Fruit fly (Drosophila melanogaster) whole organism, adult: ENCODE results near the gene CG15864.

ENCODE experiments used
- CG11617 ChIP-seq: fragments of 200-800 bp; sonication (Bioruptor generic); optimal IDR thresholded peaks from 2 replicates; lab custom pipeline; 2017; ENCODE audit warnings: mild to moderate bottlenecking, missing biosample characterization, missing genetic modification reagents, missing genetic modification characterization
- CG12768 ChIP-seq: fragments of 200-800 bp; sonication (Bioruptor generic); optimal IDR thresholded peaks from 2 replicates; lab custom pipeline; 2017; ENCODE audit warnings: missing biosample characterization, missing genetic modification characterization, mild to moderate bottlenecking, moderate library complexity, missing genetic modification reagents
- CG14711 ChIP-seq: fragments of 200-800 bp; sonication (Bioruptor generic); optimal IDR thresholded peaks from 2 replicates; lab custom pipeline; 2018; ENCODE audit warnings: missing biosample characterization, mild to moderate bottlenecking, missing genetic modification characterization, moderate library complexity
- CG1620 ChIP-seq: fragments of 200-800 bp; sonication (Bioruptor generic); optimal IDR thresholded peaks from 2 replicates; lab custom pipeline; 2016; ENCODE audit warnings: missing biosample characterization, missing genetic modification characterization
- CG33017 ChIP-seq: fragments of 200-800 bp; sonication (Bioruptor generic); optimal IDR thresholded peaks from 2 replicates; lab custom pipeline; 2018; ENCODE audit warnings: missing biosample characterization, mild to moderate bottlenecking, missing genetic modification characterization, moderate library complexity
- CG5204 ChIP-seq: fragments of 200-800 bp; sonication (Bioruptor generic); optimal IDR thresholded peaks from 2 replicates; lab custom pipeline; 2016; ENCODE audit warnings: missing biosample characterization, missing genetic modification characterization
- CG7045 ChIP-seq: fragments of 200-800 bp; sonication (Bioruptor generic); optimal IDR thresholded peaks from 2 replicates; lab custom pipeline; 2017; ENCODE audit warnings: missing biosample characterization, mild to moderate bottlenecking, missing genetic modification characterization
- CG7101 ChIP-seq: fragments of 200-800 bp; sonication (Bioruptor generic); optimal IDR thresholded peaks from 2 replicates; lab custom pipeline; 2018; ENCODE audit warnings: missing biosample characterization, mild to moderate bottlenecking, missing genetic modification characterization, moderate library complexity
- Clk ChIP-seq: fragments of 200-800 bp; sonication (Bioruptor generic); optimal IDR thresholded peaks from 2 replicates; lab custom pipeline; 2017; ENCODE audit warnings: missing biosample characterization, missing genetic modification characterization
- Crg-1 ChIP-seq: fragments of 200-800 bp; sonication (Bioruptor generic); optimal IDR thresholded peaks from 2 replicates; lab custom pipeline; 2016; ENCODE audit warnings: missing biosample characterization, missing genetic modification characterization
- Hr96 ChIP-seq: fragments of 200-800 bp; sonication (Bioruptor generic); optimal IDR thresholded peaks from 2 replicates; lab custom pipeline; 2016; ENCODE audit warnings: missing biosample characterization, missing genetic modification characterization
- Mnt ChIP-seq: fragments of 200-800 bp; sonication (Bioruptor generic); optimal IDR thresholded peaks from 2 replicates; lab custom pipeline; 2016; ENCODE audit warnings: missing biosample characterization, mild to moderate bottlenecking, missing genetic modification characterization
- bab1 ChIP-seq: fragments of 200-800 bp; sonication (Bioruptor generic); optimal IDR thresholded peaks from 3 replicates; lab custom pipeline; 2019; ENCODE audit warnings: missing biosample characterization, mild to moderate bottlenecking, missing genetic modification characterization, moderate library complexity
- cic ChIP-seq: fragments of 200-800 bp; sonication (Bioruptor generic); optimal IDR thresholded peaks from 2 replicates; lab custom pipeline; 2017; ENCODE audit warnings: missing biosample characterization, mild to moderate bottlenecking, missing genetic modification characterization, moderate library complexity
- cnc ChIP-seq, 2 experiments: fragments of >200 bp; optimal IDR thresholded peaks; 2 replicates each; lab custom pipeline; 2017
- kay ChIP-seq: fragments of 200-800 bp; sonication (Bioruptor generic); peaks from one replicate; lab custom pipeline; 2016; ENCODE audit warnings: missing biosample characterization, missing genetic modification characterization, borderline replicate concordance
- ovo ChIP-seq: fragments of 200-800 bp; sonication (Bioruptor generic); optimal IDR thresholded peaks from 2 replicates; lab custom pipeline; 2016; ENCODE audit warnings: missing biosample characterization, missing genetic modification characterization
- pad ChIP-seq: fragments of 200-800 bp; sonication (Bioruptor generic); optimal IDR thresholded peaks from 3 replicates; lab custom pipeline; 2017; ENCODE audit warnings: missing biosample characterization, missing genetic modification characterization, mild to moderate bottlenecking, moderate library complexity, missing genetic modification reagents
- tj ChIP-seq: fragments of 200-800 bp; sonication (Bioruptor generic); optimal IDR thresholded peaks from 3 replicates; lab custom pipeline; 2017; ENCODE audit warnings: missing biosample characterization, mild to moderate bottlenecking, missing genetic modification characterization, moderate library complexity
- toe ChIP-seq: fragments of 200-800 bp; sonication (Bioruptor generic); optimal IDR thresholded peaks from 2 replicates; lab custom pipeline; 2016; ENCODE audit warnings: missing biosample characterization, missing genetic modification characterization

The CG15864 gene

DNA sequence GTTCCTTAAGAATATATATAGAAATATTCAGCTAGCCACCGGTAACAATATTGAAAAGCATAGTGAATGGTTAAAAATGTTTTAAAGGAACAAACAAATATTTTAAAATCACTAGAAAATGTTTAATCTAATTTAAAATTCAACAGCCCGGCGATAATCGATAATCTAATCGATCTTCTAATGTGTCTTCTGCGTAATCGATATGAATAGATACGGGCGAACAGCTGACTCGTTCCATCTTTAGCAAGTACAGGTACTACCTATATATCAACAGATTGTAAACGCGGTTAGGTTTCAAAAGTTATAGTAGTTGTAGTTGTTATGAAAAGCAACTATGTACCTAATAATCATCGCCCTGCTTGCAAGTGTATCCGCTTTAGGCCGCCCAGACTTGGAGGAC, 30.5 kb upstream of the CG15864 start, which contains the start of gene CG7800:
Gene CG7800, plus strand, starts transcription at position 231 of the 400 bp plus-strand sequence.
- TF ChIP-seq CG11617 (GFP tag; lab: Kevin White, UChicago) (no peak), CG14711 (tag; lab: Kevin White, UChicago) (no peak), Clk (no peak), cnc (optimal IDR thresholded peaks at IDR 0.05; lab: Kevin White, UChicago) (no peak), pad (GFP tag; lab: Kevin White, UChicago) (no peak), CG33017 (no peak), kay (GFP tag; lab: Kevin White, UChicago) (no peak), ovo (GFP tag; lab: Kevin White, UChicago) (no peak), CG1620 (GFP tag; lab: Kevin White, UChicago) (no peak), Crg-1 (GFP tag; lab: Kevin White, UChicago) (no peak)

DNA sequence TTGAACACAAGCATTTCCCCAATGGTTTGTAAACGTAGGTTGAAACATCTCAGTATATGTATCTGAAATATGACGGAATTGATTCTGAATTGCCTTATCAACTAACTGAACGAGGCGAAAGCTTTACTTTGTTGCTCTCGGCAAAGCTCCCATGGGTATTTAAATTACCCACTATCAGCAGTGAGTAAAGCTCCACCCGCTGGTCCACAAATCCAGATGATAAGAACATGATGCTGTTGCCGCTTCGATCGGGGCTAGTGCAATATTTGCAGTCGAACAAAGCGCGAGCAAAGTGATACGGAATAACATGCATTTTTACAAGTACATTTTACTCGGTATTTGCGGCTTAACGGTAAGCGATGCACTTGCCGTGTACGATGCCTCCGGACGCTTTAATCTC, 28.3 kb upstream of the CG15864 start, which contains the start of gene CG18249:
Gene CG18249, plus strand, starts transcription at position 256 of the 400 bp plus-strand sequence.
- no peak for TF ChIP-seq CG7045
- TF ChIP-seq cic (GFP tag; lab: Kevin White, UChicago): peak; percentile 85
- peak; percentile 4 for TF ChIP-seq pad (GFP tag; lab: Kevin White, UChicago)

DNA sequence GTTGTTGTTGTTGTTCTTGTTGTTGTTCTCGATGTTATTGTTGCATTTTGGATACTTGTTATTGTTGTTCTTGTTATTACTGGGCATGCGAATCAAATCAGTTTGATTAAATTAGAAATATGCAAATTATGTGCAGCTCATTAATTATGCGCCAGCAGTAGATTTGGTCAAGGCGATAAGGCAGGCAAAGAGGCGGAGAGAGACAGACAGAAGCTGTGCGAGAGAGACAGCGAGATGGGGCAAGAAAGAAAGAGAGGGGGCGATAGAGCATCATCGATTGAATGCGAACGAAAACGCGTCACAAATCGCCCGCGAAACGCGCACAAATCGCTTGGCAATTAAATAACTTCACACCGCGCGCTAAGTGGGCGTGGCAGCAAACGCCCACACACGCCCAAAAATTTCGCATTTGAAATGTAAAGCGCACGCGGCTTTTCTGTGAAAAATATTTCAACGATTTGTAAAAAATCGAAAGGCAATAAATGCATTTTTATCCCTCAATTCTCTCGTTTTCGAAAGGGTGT, 25.1 kb upstream of the CG15864 start:
- TF ChIP-seq ovo (GFP tag; lab: Kevin White, UChicago) (no peak), CG1620 (GFP tag; lab: Kevin White, UChicago) (no peak), kay (GFP tag; lab: Kevin White, UChicago) (no peak), Mnt (no peak), CG14711 (tag; lab: Kevin White, UChicago) (no peak), tj (GFP tag; lab: Kevin White, UChicago) (no peak), pad (GFP tag; lab: Kevin White, UChicago) (no peak), Clk (no peak), toe (GFP tag; lab: Kevin White, UChicago) (no peak), CG5204 (GFP tag; lab: Kevin White, UChicago) (no peak), CG11617 (GFP tag; lab: Kevin White, UChicago) (no peak), CG7045 (no peak)

DNA sequence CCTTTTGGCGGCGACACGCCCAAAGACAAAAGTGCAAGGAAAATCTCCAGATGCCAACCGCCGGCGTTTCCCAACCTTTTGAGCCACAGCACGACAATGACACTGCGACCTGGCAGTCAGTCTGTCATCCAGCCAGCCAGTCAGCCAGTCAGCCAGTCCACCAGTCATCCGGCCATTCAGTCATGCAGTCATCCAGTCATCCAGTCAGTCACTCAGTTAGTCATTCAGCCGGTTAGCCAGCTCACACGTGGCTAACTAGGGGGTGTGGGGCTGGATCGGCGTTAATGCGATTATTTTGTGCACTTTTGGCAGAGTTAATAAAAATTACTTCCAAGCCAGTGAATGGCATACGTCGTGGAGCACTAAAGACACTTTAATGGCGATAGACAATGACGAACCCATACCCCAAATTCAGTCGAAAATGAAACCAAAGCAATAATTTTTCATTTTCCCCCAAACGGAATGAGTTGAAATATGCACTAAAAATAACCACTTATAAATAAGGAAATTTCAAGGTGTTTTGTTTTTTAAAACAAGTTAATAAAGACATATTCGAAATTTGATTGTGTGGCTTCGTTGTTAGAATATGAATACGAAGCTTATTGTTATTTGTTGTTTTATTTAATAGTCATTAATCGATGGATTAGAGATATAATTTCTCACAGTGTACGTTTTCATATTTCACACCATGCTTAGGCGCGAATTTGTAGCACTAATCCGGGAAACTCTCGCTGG, 23.3 kb upstream of the CG15864 start:
- TF ChIP-seq CG1620 (GFP tag; lab: Kevin White, UChicago): no peak
- TF ChIP-seq cnc (optimal IDR thresholded peaks at IDR 0.05; lab: Kevin White, UChicago): no peak
- no peak for TF ChIP-seq CG7101 (tag; lab: Kevin White, UChicago)
- no peak for TF ChIP-seq Crg-1 (GFP tag; lab: Kevin White, UChicago)
- no peak for TF ChIP-seq CG33017
- no peak for TF ChIP-seq ovo (GFP tag; lab: Kevin White, UChicago)
- TF ChIP-seq kay (GFP tag; lab: Kevin White, UChicago): no peak
- no peak for TF ChIP-seq CG7045
- TF ChIP-seq toe (GFP tag; lab: Kevin White, UChicago): no peak
- no peak for TF ChIP-seq CG14711 (tag; lab: Kevin White, UChicago)
- no peak for TF ChIP-seq pad (GFP tag; lab: Kevin White, UChicago)
- no peak for TF ChIP-seq Mnt
- TF ChIP-seq cic (GFP tag; lab: Kevin White, UChicago): no peak
- no peak for TF ChIP-seq Clk
- TF ChIP-seq Hr96: no peak
- TF ChIP-seq CG12768 (GFP tag; lab: Kevin White, UChicago): no peak
- TF ChIP-seq CG11617 (GFP tag; lab: Kevin White, UChicago): no peak
- TF ChIP-seq CG5204 (GFP tag; lab: Kevin White, UChicago): no peak
- TF ChIP-seq tj (GFP tag; lab: Kevin White, UChicago): no peak

DNA sequence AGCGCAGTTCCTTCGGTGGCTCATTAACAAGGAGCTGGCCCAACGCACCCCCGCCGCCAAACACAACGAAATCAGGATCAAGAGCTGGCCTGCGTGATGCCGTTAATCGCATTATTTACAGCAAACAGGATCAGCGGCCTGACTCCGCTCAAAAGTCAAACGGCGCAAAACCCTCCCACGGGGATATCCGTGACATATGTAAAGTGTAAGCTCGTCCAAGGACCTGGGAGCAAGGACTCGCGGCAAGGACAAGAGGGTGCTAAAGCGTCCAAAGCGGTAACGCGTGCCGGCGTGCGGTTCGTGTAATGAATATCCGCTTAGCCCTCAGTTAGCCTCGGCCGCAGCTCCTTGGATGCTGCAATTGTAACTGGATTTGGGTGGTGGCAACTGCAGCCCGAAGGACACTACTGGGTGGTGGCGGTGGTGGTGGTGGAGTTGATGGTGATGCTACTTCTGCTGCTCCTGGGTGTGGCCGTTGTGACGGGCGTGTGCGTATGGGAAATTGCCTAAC, 22.7 kb upstream of the CG15864 start:
- TF ChIP-seq CG33017 (no peak), CG5204 (GFP tag; lab: Kevin White, UChicago) (no peak), ovo (GFP tag; lab: Kevin White, UChicago) (no peak), toe (GFP tag; lab: Kevin White, UChicago) (no peak)

DNA sequence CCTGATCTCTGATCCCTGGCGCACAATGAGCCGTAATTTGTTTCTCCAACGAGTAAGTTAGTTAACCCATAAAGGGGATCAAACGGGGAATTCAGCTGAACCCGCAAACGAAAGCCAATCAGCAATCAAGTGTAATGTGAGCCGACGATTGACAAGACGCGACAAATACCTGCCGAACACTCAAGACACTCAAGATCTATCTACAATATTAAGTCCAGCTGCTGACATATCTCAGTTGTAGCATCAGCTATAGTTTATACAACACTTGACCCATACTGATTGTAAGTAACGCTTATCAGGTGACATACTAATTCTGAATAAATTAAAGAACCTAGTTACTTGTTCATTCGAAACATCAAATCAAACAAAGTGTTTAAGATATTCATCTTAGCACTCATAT, 20.9 kb upstream of the CG15864 start:
- TF ChIP-seq CG11617 (GFP tag; lab: Kevin White, UChicago): no peak
- no peak for TF ChIP-seq tj (GFP tag; lab: Kevin White, UChicago)
- no peak for TF ChIP-seq CG12768 (GFP tag; lab: Kevin White, UChicago)
- TF ChIP-seq CG5204 (GFP tag; lab: Kevin White, UChicago): no peak
- TF ChIP-seq kay (GFP tag; lab: Kevin White, UChicago): no peak
- no peak for TF ChIP-seq toe (GFP tag; lab: Kevin White, UChicago)
- no peak for TF ChIP-seq Hr96
- no peak for TF ChIP-seq CG7101 (tag; lab: Kevin White, UChicago)
- TF ChIP-seq CG14711 (tag; lab: Kevin White, UChicago): no peak

DNA sequence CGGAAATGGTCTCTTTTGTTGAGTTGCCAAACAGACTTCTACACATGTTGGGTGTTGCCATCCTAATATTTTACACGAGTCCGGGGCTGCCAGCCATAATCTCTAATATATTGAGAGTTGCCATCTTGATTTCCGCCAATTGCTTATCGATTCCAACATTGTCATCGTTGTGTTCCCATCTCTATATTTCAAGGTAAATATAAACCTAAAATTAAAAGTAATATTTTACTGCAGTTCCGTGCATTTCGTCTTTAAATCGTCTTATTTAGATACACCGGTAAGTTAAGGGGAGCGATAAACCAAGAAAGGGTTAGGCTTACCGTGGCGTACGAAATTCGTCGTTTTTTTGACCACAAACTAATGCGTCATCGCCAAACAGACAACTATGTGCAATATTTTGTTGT, 14.9 kb upstream of the CG15864 start, which contains the start of gene PolI:
Gene PolI, plus strand, starts transcription at position 138 of the 404 bp plus-strand sequence.
- TF ChIP-seq CG1620 (GFP tag; lab: Kevin White, UChicago) (peak; percentile 48), Clk (no peak), tj (GFP tag; lab: Kevin White, UChicago) (no peak), ovo (GFP tag; lab: Kevin White, UChicago) (peak; percentile 16), cic (GFP tag; lab: Kevin White, UChicago) (no peak), Hr96 (peak; percentile 9), Crg-1 (GFP tag; lab: Kevin White, UChicago) (no peak), CG12768 (GFP tag; lab: Kevin White, UChicago) (no peak), pad (GFP tag; lab: Kevin White, UChicago) (peak; percentile 20), kay (GFP tag; lab: Kevin White, UChicago) (peak; percentile 94), bab1 (GFP tag; lab: Kevin White, UChicago) (peak; percentile 33), CG7045 (peak; percentile 8), CG14711 (tag; lab: Kevin White, UChicago) (no peak), toe (GFP tag; lab: Kevin White, UChicago) (peak; percentile 56), CG7101 (tag; lab: Kevin White, UChicago) (peak; percentile 9), cnc (optimal IDR thresholded peaks at IDR 0.05; lab: Kevin White, UChicago) (no peak), CG33017 (no peak), CG5204 (GFP tag; lab: Kevin White, UChicago) (peak; percentile 12), Mnt (peak; percentile 48), CG11617 (GFP tag; lab: Kevin White, UChicago) (no peak)
